Fruit fly (Drosophila melanogaster) whole organism, embryonic: Measurements from ENCODE around the gene CG13247.

ENCODE experiments used
- BEAF-32 ChIP-seq: fragments of 200-800 bp; sonication (Bioruptor generic); optimal IDR thresholded peaks from 3 replicates; lab custom pipeline; 2017; ENCODE audit warnings: missing biosample characterization, missing genetic modification characterization, mild to moderate bottlenecking, moderate library complexity, missing genetic modification reagents
- Bgb ChIP-seq: fragments of 200-800 bp; sonication (Bioruptor generic); IDR thresholded peaks from 2 replicates; pipeline ENCODE4 v1.3.6; 2022; ENCODE audit warnings: missing biosample characterization, missing genetic modification characterization; ENCODE audit not compliant: partially characterized antibody
- BtbVII ChIP-seq: fragments of 200-800 bp; sonication (Bioruptor generic); optimal IDR thresholded peaks from 3 replicates; lab custom pipeline; 2017; ENCODE audit warnings: missing biosample characterization, mild to moderate bottlenecking, missing genetic modification characterization
- CG10321 ChIP-seq: fragments of 200-800 bp; sonication (Bioruptor generic); IDR thresholded peaks from 2 replicates; pipeline ENCODE4 v1.3.6; 2022; ENCODE audit warnings: missing biosample characterization, missing genetic modification characterization
- CG12391 ChIP-seq: fragments of 200-800 bp; sonication (Bioruptor generic); optimal IDR thresholded peaks from 3 replicates; lab custom pipeline; 2018; ENCODE audit warnings: missing biosample characterization, mild to moderate bottlenecking, missing genetic modification characterization, moderate library complexity
- CG12659 ChIP-seq: fragments of 200-800 bp; sonication (Bioruptor generic); optimal IDR thresholded peaks from 3 replicates; lab custom pipeline; 2017; ENCODE audit warnings: mild to moderate bottlenecking, missing biosample characterization, missing genetic modification reagents, missing genetic modification characterization
- CG12769 ChIP-seq: fragments of 200-800 bp; sonication (Bioruptor generic); optimal IDR thresholded peaks from 2 replicates; lab custom pipeline; 2019; ENCODE audit warnings: missing biosample characterization, mild to moderate bottlenecking, missing genetic modification characterization, moderate library complexity
- CG13424 ChIP-seq: fragments of 200-800 bp; sonication (Bioruptor generic); optimal IDR thresholded peaks from 2 replicates; lab custom pipeline; 2019; ENCODE audit warnings: missing biosample characterization, mild to moderate bottlenecking, missing genetic modification characterization, moderate library complexity
- CG14860 ChIP-seq: fragments of 200-800 bp; sonication (Bioruptor generic); IDR thresholded peaks from 3 replicates; pipeline ENCODE4 v1.3.6; 2022; ENCODE audit warnings: missing biosample characterization, missing genetic modification characterization; ENCODE audit not compliant: partially characterized antibody
- CG15514 ChIP-seq: fragments of 200-800 bp; sonication (Bioruptor generic); optimal IDR thresholded peaks from 3 replicates; lab custom pipeline; 2017; ENCODE audit warnings: missing biosample characterization, missing genetic modification characterization, mild to moderate bottlenecking, moderate library complexity, missing genetic modification reagents
- CG16815 ChIP-seq: fragments of 200-800 bp; sonication (Bioruptor generic); optimal IDR thresholded peaks from 3 replicates; lab custom pipeline; 2017; ENCODE audit warnings: missing biosample characterization, mild to moderate bottlenecking, missing genetic modification characterization
- CG17186 ChIP-seq: fragments of 200-800 bp; sonication (Bioruptor generic); optimal IDR thresholded peaks from 3 replicates; lab custom pipeline; 2017; ENCODE audit warnings: missing biosample characterization, missing genetic modification reagents, missing genetic modification characterization
- CG17361 ChIP-seq: fragments of 200-800 bp; sonication (Bioruptor generic); IDR thresholded peaks from 3 replicates; pipeline ENCODE4 v1.3.6; 2022; ENCODE audit warnings: missing biosample characterization, missing genetic modification characterization
- CG18476 ChIP-seq: fragments of 200-800 bp; sonication (Bioruptor generic); optimal IDR thresholded peaks from 2 replicates; lab custom pipeline; 2016; ENCODE audit warnings: missing biosample characterization, mild to moderate bottlenecking, missing genetic modification characterization
- CG2116 ChIP-seq: fragments of 200-800 bp; sonication (Bioruptor generic); optimal IDR thresholded peaks from 3 replicates; lab custom pipeline; 2018; ENCODE audit warnings: missing biosample characterization, mild to moderate bottlenecking, missing genetic modification characterization
- CG2678 ChIP-seq: fragments of 200-800 bp; sonication (Bioruptor generic); optimal IDR thresholded peaks from 3 replicates; lab custom pipeline; 2019; ENCODE audit warnings: missing biosample characterization, mild to moderate bottlenecking, missing genetic modification characterization, moderate library complexity
- CG4617 ChIP-seq: fragments of 200-800 bp; sonication (Bioruptor generic); optimal IDR thresholded peaks from 3 replicates; lab custom pipeline; 2016; ENCODE audit warnings: missing biosample characterization, missing genetic modification characterization, borderline replicate concordance
- CTCF ChIP-seq: fragments of 200-800 bp; sonication (Bioruptor generic); optimal IDR thresholded peaks from 2 replicates; lab custom pipeline; 2017; ENCODE audit warnings: missing biosample characterization, mild to moderate bottlenecking, missing genetic modification characterization, moderate library complexity
- Dll ChIP-seq: fragments of 200-800 bp; sonication (Bioruptor generic); IDR thresholded peaks from 4 replicates; pipeline ENCODE4 v1.3.6; 2022; ENCODE audit warnings: missing biosample characterization, missing genetic modification characterization; ENCODE audit not compliant: partially characterized antibody
- Doc3 ChIP-seq: fragments of 200-800 bp; sonication (Bioruptor generic); IDR thresholded peaks from 3 replicates; pipeline ENCODE4 v1.3.6; 2022; ENCODE audit warnings: missing biosample characterization, missing genetic modification characterization; ENCODE audit not compliant: partially characterized antibody
- Dref ChIP-seq: fragments of 200-800 bp; sonication (Bioruptor generic); IDR thresholded peaks from 2 replicates; pipeline ENCODE4 v1.3.6; 2022; ENCODE audit warnings: missing biosample characterization, missing genetic modification characterization
- HLH4C ChIP-seq: fragments of 200-800 bp; sonication (Bioruptor generic); IDR thresholded peaks from 3 replicates; pipeline ENCODE4 v1.3.6; 2022; ENCODE audit warnings: missing biosample characterization, missing genetic modification characterization; ENCODE audit not compliant: partially characterized antibody
- HmgD ChIP-seq: fragments of 200-800 bp; sonication (Bioruptor generic); optimal IDR thresholded peaks from 3 replicates; lab custom pipeline; 2016; ENCODE audit warnings: missing biosample characterization, missing genetic modification characterization
- Hr3 ChIP-seq: fragments of 200-800 bp; sonication (Bioruptor generic); optimal IDR thresholded peaks from 3 replicates; lab custom pipeline; 2016; ENCODE audit warnings: missing biosample characterization, missing genetic modification characterization
- Hr39 ChIP-seq: fragments of >200 bp; optimal IDR thresholded peaks from 2 replicates; lab custom pipeline; 2017
- MBD-R2 ChIP-seq: fragments of 200-800 bp; sonication (Bioruptor generic); IDR thresholded peaks from 2 replicates; pipeline ENCODE4 v1.3.6; 2022; ENCODE audit warnings: missing biosample characterization, missing genetic modification characterization
- MESR4 ChIP-seq: fragments of 200-800 bp; sonication (Bioruptor generic); optimal IDR thresholded peaks from 2 replicates; lab custom pipeline; 2018; ENCODE audit warnings: missing biosample characterization, mild to moderate bottlenecking, missing genetic modification characterization, moderate library complexity
- Max ChIP-seq: fragments of 200-800 bp; sonication (Bioruptor generic); optimal IDR thresholded peaks from 2 replicates; lab custom pipeline; 2016; ENCODE audit warnings: missing biosample characterization, mild to moderate bottlenecking, missing genetic modification characterization
- Myb ChIP-seq: fragments of 200-800 bp; sonication (Bioruptor generic); optimal IDR thresholded peaks from 2 replicates; lab custom pipeline; 2016; ENCODE audit warnings: missing biosample characterization, missing genetic modification characterization
- Opbp ChIP-seq: fragments of 200-800 bp; sonication (Bioruptor generic); IDR thresholded peaks from 3 replicates; pipeline ENCODE4 v1.3.6; 2022; ENCODE audit warnings: missing biosample characterization, missing genetic modification characterization; ENCODE audit not compliant: partially characterized antibody
- Sin3A ChIP-seq: fragments of >200 bp; optimal IDR thresholded peaks from 2 replicates; lab custom pipeline; 2018
- Six4 ChIP-seq: fragments of 200-800 bp; sonication (Bioruptor generic); optimal IDR thresholded peaks from 2 replicates; lab custom pipeline; 2016; ENCODE audit warnings: missing biosample characterization, missing genetic modification characterization
- Sry-δ ChIP-seq: fragments of 200-800 bp; sonication (Bioruptor generic); optimal IDR thresholded peaks from 2 replicates; lab custom pipeline; 2016; ENCODE audit warnings: missing biosample characterization, missing genetic modification characterization
- Usf ChIP-seq: fragments of 200-800 bp; sonication (Bioruptor generic); optimal IDR thresholded peaks from 2 replicates; lab custom pipeline; 2017; ENCODE audit warnings: missing genotype, missing biosample characterization, missing genetic modification characterization
- amos ChIP-seq: fragments of 200-800 bp; sonication (Bioruptor generic); IDR thresholded peaks from 2 replicates; pipeline ENCODE4 v1.3.6; 2022; ENCODE audit warnings: missing biosample characterization, missing genetic modification characterization; ENCODE audit not compliant: partially characterized antibody
- chinmo ChIP-seq: fragments of 200-800 bp; sonication (Bioruptor generic); IDR thresholded peaks from 4 replicates; pipeline ENCODE4 v1.3.6; 2022; ENCODE audit warnings: missing biosample characterization, missing genetic modification characterization; ENCODE audit not compliant: partially characterized antibody
- danr ChIP-seq: fragments of 200-800 bp; sonication (Bioruptor generic); IDR thresholded peaks from 2 replicates; pipeline ENCODE4 v1.3.6; 2022; ENCODE audit warnings: missing biosample characterization, missing genetic modification characterization
- gfzf ChIP-seq: fragments of 200-800 bp; sonication (Bioruptor generic); optimal IDR thresholded peaks from 2 replicates; lab custom pipeline; 2016; ENCODE audit warnings: missing biosample characterization, mild to moderate bottlenecking, missing genetic modification characterization, moderate library complexity
- hbn ChIP-seq: fragments of 200-800 bp; sonication (Bioruptor generic); IDR thresholded peaks from 2 replicates; pipeline ENCODE4 v1.3.6; 2022; ENCODE audit warnings: missing biosample characterization, missing genetic modification characterization; ENCODE audit not compliant: partially characterized antibody
- inv ChIP-seq: fragments of 200-800 bp; sonication (Bioruptor generic); IDR thresholded peaks from 2 replicates; pipeline ENCODE4 v1.3.6; 2022; ENCODE audit warnings: missing biosample characterization, missing genetic modification characterization; ENCODE audit not compliant: partially characterized antibody
- knrl ChIP-seq: fragments of 200-800 bp; sonication (Bioruptor generic); IDR thresholded peaks from 3 replicates; pipeline ENCODE4 v1.3.6; 2022; ENCODE audit warnings: missing biosample characterization, missing genetic modification characterization; ENCODE audit not compliant: partially characterized antibody
- lbe ChIP-seq: fragments of 200-800 bp; sonication (Bioruptor generic); optimal IDR thresholded peaks from 2 replicates; lab custom pipeline; 2016; ENCODE audit warnings: missing biosample characterization, mild to moderate bottlenecking, missing genetic modification characterization
- lola ChIP-seq, 3 experiments: fragments of >200 bp in 2 of 3; fragments of 200-800 bp in 1 of 3; sonication (Bioruptor generic) in 1 of 3; optimal IDR thresholded peaks; 2 replicates each; lab custom pipeline; 2017 to 2019; ENCODE audit warnings: missing biosample characterization in 3 of 3, missing genetic modification characterization in 3 of 3, mild to moderate bottlenecking in 1 of 3, moderate library complexity in 1 of 3
- sna ChIP-seq: fragments of 200-800 bp; sonication (Bioruptor generic); IDR thresholded peaks from 2 replicates; pipeline ENCODE4 v1.3.6; 2022; ENCODE audit warnings: missing biosample characterization, missing genetic modification characterization; ENCODE audit not compliant: partially characterized antibody
- trem ChIP-seq: fragments of 200-800 bp; optimal IDR thresholded peaks from 3 replicates; lab custom pipeline; 2019; ENCODE audit warnings: missing biosample characterization, mild to moderate bottlenecking, missing genetic modification characterization, moderate library complexity
- tup ChIP-seq: fragments of 200-800 bp; sonication (Bioruptor generic); optimal IDR thresholded peaks from 2 replicates; lab custom pipeline; 2016; ENCODE audit warnings: missing biosample characterization, mild to moderate bottlenecking, missing genetic modification characterization, moderate library complexity
- vnd ChIP-seq: fragments of 200-800 bp; sonication (Bioruptor generic); IDR thresholded peaks from 3 replicates; pipeline ENCODE4 v1.3.6; 2022; ENCODE audit warnings: missing biosample characterization, missing genetic modification characterization; ENCODE audit not compliant: partially characterized antibody
- zen2 ChIP-seq: fragments of 200-800 bp; sonication (Bioruptor generic); IDR thresholded peaks from 3 replicates; pipeline ENCODE4 v1.3.6; 2022; ENCODE audit warnings: missing biosample characterization, missing genetic modification characterization; ENCODE audit not compliant: partially characterized antibody

The CG13247 gene

dm6 chr3L:20361389-20361788, 8.7 kb upstream of the CG13247 start, which contains the start of gene Prim2 (continued):
- TF ChIP-seq hbn (GFP tag; lab: Robert Waterston, UW) (peak; percentile 54), vnd (peak; percentile 34; the same call in 1 of the 3 replicates), CTCF (GFP tag; lab: Kevin White, UChicago) (peak; percentile 63), Dref (GFP tag; lab: Robert Waterston, UW) (peak; percentile 75), gfzf (GFP tag; lab: Kevin White, UChicago) (peak; percentile 26), CG17361 (GFP tag; lab: Robert Waterston, UW) (no peak), CG10321 (no peak), CG16815 (GFP tag; lab: Kevin White, UChicago) (no peak), HLH4C (GFP tag; lab: Robert Waterston, UW) (peak; percentile 44; the same call in 1 of the 3 replicates), Max (no peak), CG2116 (GFP tag; lab: Kevin White, UChicago) (peak; percentile 61), CG2678 (no peak), Sry-δ (GFP tag; lab: Kevin White, UChicago) (peak; percentile 88), zen2 (GFP tag; lab: Robert Waterston, UW) (peak; percentile 61; the same call in 2 of the 3 replicates), Doc3 (GFP tag; lab: Robert Waterston, UW) (peak; percentile 40; the same call in 1 of the 3 replicates), CG13424 (tag; lab: Kevin White, UChicago) (no peak), HmgD (GFP tag; lab: Kevin White, UChicago) (no peak), Myb (GFP tag; lab: Kevin White, UChicago) (peak; percentile 93), CG4617 (no peak), Usf (GFP tag; lab: Kevin White, UChicago) (no peak), CG17186 (GFP tag; lab: Kevin White, UChicago) (peak; percentile 39), CG18476 (GFP tag; lab: Kevin White, UChicago) (no peak), Hr39 (no peak), chinmo (GFP tag; lab: Robert Waterston, UW) (0 out of 4 replicates have a peak, but pooled peaks have one; percentile 45), BEAF-32 (GFP tag; lab: Kevin White, UChicago) (peak; percentile 72), tup (GFP tag; lab: Kevin White, UChicago) (no peak), Bgb (peak; percentile 72), trem (tag; lab: Kevin White, UChicago) (peak; percentile 81), CG12769 (tag; lab: Kevin White, UChicago) (no peak), Hr3 (GFP tag; lab: Kevin White, UChicago) (no peak), CG12659 (GFP tag; lab: Kevin White, UChicago) (no peak), amos (peak; percentile 69), CG15514 (GFP tag; lab: Kevin White, UChicago) (peak; percentile 18), inv (peak; percentile 13; the same call in 1 of the 2 replicates), MESR4 (GFP tag; lab: Kevin White, UChicago) (peak; percentile 12), Dll (GFP tag; lab: Robert Waterston, UW) (peak; percentile 73), lola (GFP tag; optimal IDR thresholded peaks at IDR 0.05; lab: Kevin White, UChicago) (no peak), BtbVII (no peak), CG12391 (tag; lab: Kevin White, UChicago) (no peak), Opbp (peak; percentile 75; the same call in 2 of the 3 replicates), MBD-R2 (peak; percentile 85), Six4 (GFP tag; lab: Kevin White, UChicago) (no peak), CG14860 (GFP tag; lab: Robert Waterston, UW) (peak; percentile 61; the same call in 1 of the 3 replicates), lbe (GFP tag; lab: Kevin White, UChicago) (no peak), sna (GFP tag; lab: Robert Waterston, UW) (peak; percentile 69), danr (GFP tag; lab: Robert Waterston, UW) (no peak), knrl (GFP tag; lab: Robert Waterston, UW) (peak; percentile 65; the same call in 2 of the 3 replicates), Sin3A (lab: Kevin White, UChicago) (peak; percentile 16)
